Worm (Caenorhabditis elegans): ENCODE results near the gene idpa-3.
A peak's percentile ranks its signal among the peaks of the same experiment; 100 is the strongest.

The idpa-3 gene

ce11 chrX:10310366-10310765 lies 25.9 kb upstream of the idpa-3 start, which contains the start of gene F41E7.6:
Gene F41E7.6, minus strand, starts transcription at chrX:10310466.
- TF ChIP-seq pha-4 (tag; optimal IDR thresholded peaks at IDR 0.05) = no peak
- no peak for TF ChIP-seq aly-2 (tag; optimal IDR thresholded peaks at IDR 0.05)
- no peak for TF ChIP-seq egl-5 (tag; optimal IDR thresholded peaks at IDR 0.05)
- TF ChIP-seq nhr-67 (tag; optimal IDR thresholded peaks at IDR 0.05) = no peak
- TF ChIP-seq hmg-11 (tag; optimal IDR thresholded peaks at IDR 0.05) = no peak
- no peak for TF ChIP-seq lin-15B (tag; optimal IDR thresholded peaks at IDR 0.05)
- TF ChIP-seq mml-1 (tag; optimal IDR thresholded peaks at IDR 0.05) = no peak
- no peak for TF ChIP-seq nhr-28 (tag; optimal IDR thresholded peaks at IDR 0.05)
- TF ChIP-seq daf-12 (tag; optimal IDR thresholded peaks at IDR 0.05) = no peak

- TF ChIP-seq R02D3.7 (tag; optimal IDR thresholded peaks at IDR 0.05) (no peak), ztf-4 (tag; optimal IDR thresholded peaks at IDR 0.05) (no peak), nhr-43 (tag; optimal IDR thresholded peaks at IDR 0.05; ENCODE audit: poor library complexity, severe bottlenecking) (no peak), pqm-1 (tag; optimal IDR thresholded peaks at IDR 0.05) (no peak), unc-62 (GFP tag; optimal IDR thresholded peaks at IDR 0.05) (no peak), elt-1 (tag; optimal IDR thresholded peaks at IDR 0.05) (no peak), fkh-10 (GFP tag; optimal IDR thresholded peaks at IDR 0.05) (no peak), lsy-12 (tag; optimal IDR thresholded peaks at IDR 0.05) (no peak), sea-2 (GFP tag; optimal IDR thresholded peaks at IDR 0.05) (no peak), aly-2 (tag; optimal IDR thresholded peaks at IDR 0.05) (no peak), nhr-28 (tag; optimal IDR thresholded peaks at IDR 0.05) (no peak), unc-39 (tag; optimal IDR thresholded peaks at IDR 0.05) (no peak), fkh-2 (tag; optimal IDR thresholded peaks at IDR 0.05) (no peak), ama-1 (optimal IDR thresholded peaks at IDR 0.05) (no peak), nhr-237 (tag; optimal IDR thresholded peaks at IDR 0.05) (no peak), lin-39 (tag; optimal IDR thresholded peaks at IDR 0.05) (no peak), nhr-67 (tag; optimal IDR thresholded peaks at IDR 0.05) (no peak), mml-1 (tag; optimal IDR thresholded peaks at IDR 0.05) (no peak)
These were observed 20.3 kb upstream of the idpa-3 start, which contains the start of gene F41E7.9 for ce11 chrX:10315905-10316304. Gene F41E7.9, minus strand, starts transcription at chrX:10316005.

ce11 chrX:10317565-10317964 lies 18.7 kb upstream of the idpa-3 start, which contains the start of gene R07E3.6:
Gene R07E3.6, plus strand, starts transcription at chrX:10317722.
- TF ChIP-seq unc-62 (GFP tag; optimal IDR thresholded peaks at IDR 0.05) = no peak
- TF ChIP-seq nhr-23 (tag; optimal IDR thresholded peaks at IDR 0.05) = peak; percentile 56
- TF ChIP-seq tbx-2 (tag; optimal IDR thresholded peaks at IDR 0.05) = no peak
- no peak for TF ChIP-seq ceh-9 (tag; optimal IDR thresholded peaks at IDR 0.05)
- TF ChIP-seq nhr-43 (tag; optimal IDR thresholded peaks at IDR 0.05; ENCODE audit: poor library complexity, severe bottlenecking) = peak; percentile 31
- TF ChIP-seq zag-1 (tag; optimal IDR thresholded peaks at IDR 0.05) = no peak
- TF ChIP-seq ztf-11 (tag; optimal IDR thresholded peaks at IDR 0.05) = no peak
- TF ChIP-seq daf-12 (tag; optimal IDR thresholded peaks at IDR 0.05) = no peak
- TF ChIP-seq elt-1 (tag; optimal IDR thresholded peaks at IDR 0.05) = no peak
- no peak for TF ChIP-seq mdl-1 (tag; optimal IDR thresholded peaks at IDR 0.05)
- no peak for TF ChIP-seq fkh-10 (GFP tag; optimal IDR thresholded peaks at IDR 0.05)
- TF ChIP-seq nhr-11 (tag; optimal IDR thresholded peaks at IDR 0.05) = no peak

ce11 chrX:10318437-10318836 lies 17.8 kb upstream of the idpa-3 start:
- TF ChIP-seq elt-3 (tag; optimal IDR thresholded peaks at IDR 0.05) (no peak), unc-62 (GFP tag; optimal IDR thresholded peaks at IDR 0.05) (no peak), elt-1 (tag; optimal IDR thresholded peaks at IDR 0.05) (no peak), lsy-12 (tag; optimal IDR thresholded peaks at IDR 0.05) (no peak)

ce11 chrX:10319653-10320052 lies 16.6 kb upstream of the idpa-3 start:
- TF ChIP-seq egl-5 (tag; optimal IDR thresholded peaks at IDR 0.05) = no peak
- TF ChIP-seq skn-1 (tag; optimal IDR thresholded peaks at IDR 0.05) = no peak
- no peak for TF ChIP-seq nhr-237 (tag; optimal IDR thresholded peaks at IDR 0.05)
- TF ChIP-seq ceh-9 (tag; optimal IDR thresholded peaks at IDR 0.05) = no peak
- no peak for TF ChIP-seq elt-2 (tag; optimal IDR thresholded peaks at IDR 0.05)
- no peak for TF ChIP-seq elt-1 (tag; optimal IDR thresholded peaks at IDR 0.05)
- TF ChIP-seq R02D3.7 (tag; optimal IDR thresholded peaks at IDR 0.05) = no peak
- no peak for TF ChIP-seq nhr-23 (tag; optimal IDR thresholded peaks at IDR 0.05)
- no peak for TF ChIP-seq tbx-2 (tag; optimal IDR thresholded peaks at IDR 0.05)
- no peak for TF ChIP-seq elt-3 (tag; optimal IDR thresholded peaks at IDR 0.05)
- TF ChIP-seq nfya-1 (tag; optimal IDR thresholded peaks at IDR 0.05; ENCODE audit: insufficient read depth) = no peak
- no peak for TF ChIP-seq ztf-4 (tag; optimal IDR thresholded peaks at IDR 0.05)
- TF ChIP-seq snpc-4 (tag; optimal IDR thresholded peaks at IDR 0.05) = no peak
- no peak for TF ChIP-seq nhr-25 (tag; optimal IDR thresholded peaks at IDR 0.05)
- no peak for TF ChIP-seq nhr-12 (tag; optimal IDR thresholded peaks at IDR 0.05)
- no peak for TF ChIP-seq aly-2 (tag; optimal IDR thresholded peaks at IDR 0.05)
- TF ChIP-seq mml-1 (tag; optimal IDR thresholded peaks at IDR 0.05) = no peak
- TF ChIP-seq nhr-76 (tag; optimal IDR thresholded peaks at IDR 0.05) = no peak
- no peak for TF ChIP-seq unc-39 (tag; optimal IDR thresholded peaks at IDR 0.05)
